Worm (Caenorhabditis elegans) whole organism, L4/young adult: ENCODE results near the gene dop-1.

ENCODE experiments used
- W03F9.2 ChIP-seq: fragments of 150-350 bp; optimal IDR thresholded peaks from 2 replicates; lab custom pipeline; 2014; ENCODE audit warnings: missing biosample characterization, missing genetic modification characterization
- dao-5 ChIP-seq: sonication (generic microtip); optimal IDR thresholded peaks from 2 replicates; lab custom pipeline; 2016; ENCODE audit warnings: missing genotype, missing genetic modification characterization, moderate library complexity, missing compliant biosample characterization
- him-1 ChIP-seq: sonication (generic microtip); optimal IDR thresholded peaks from 2 replicates; lab custom pipeline; 2016; ENCODE audit warnings: missing genotype, missing genetic modification reagents, missing genetic modification characterization, missing compliant biosample characterization

- no peak for TF ChIP-seq him-1 (tag; lab: Kevin White, UChicago)
- TF ChIP-seq dao-5 (tag; lab: Kevin White, UChicago): no peak
- no peak for TF ChIP-seq W03F9.2
Measured at ce11 chrX:4424254-4424653, 5.6 kb upstream of the dop-1 start.
